Fruit fly (Drosophila melanogaster): ENCODE results near the gene CG8745.

Gene CG8745

dm6 chr3L:13904021-13904325 is 37.3 kb upstream of the CG8745 start:
- peak; percentile 34 for TF ChIP-seq CG8159 (tag; optimal IDR thresholded peaks at IDR 0.05)
- peak; percentile 12 for TF ChIP-seq CG14655 (GFP tag; optimal IDR thresholded peaks at IDR 0.05)
- TF ChIP-seq CG34367 (tag; optimal IDR thresholded peaks at IDR 0.05): no peak
- TF ChIP-seq CG8301 (tag; optimal IDR thresholded peaks at IDR 0.05): no peak
- no peak for TF ChIP-seq fd96Ca (GFP tag; IDR thresholded peaks at IDR 0.05)
- peak; percentile 27 for TF ChIP-seq CG9948 (tag; optimal IDR thresholded peaks at IDR 0.05)
- TF ChIP-seq D1 (tag; optimal IDR thresholded peaks at IDR 0.05): no peak
- no peak for TF ChIP-seq EcR (GFP tag; optimal IDR thresholded peaks at IDR 0.05)
- TF ChIP-seq CG17806 (tag; optimal IDR thresholded peaks at IDR 0.05): no peak
- no peak for TF ChIP-seq CG32121 (GFP tag; IDR thresholded peaks at IDR 0.05)
- TF ChIP-seq CG10348 (GFP tag; IDR thresholded peaks at IDR 0.05): no peak
- TF ChIP-seq CG4496 (GFP tag; IDR thresholded peaks at IDR 0.05): no peak
- no peak for TF ChIP-seq Pif1A (GFP tag; optimal IDR thresholded peaks at IDR 0.05)
- no peak for TF ChIP-seq CG13204 (GFP tag; optimal IDR thresholded peaks at IDR 0.05)
- no peak for TF ChIP-seq Snoo (tag; optimal IDR thresholded peaks at IDR 0.05)
- TF ChIP-seq Pif1B (GFP tag; optimal IDR thresholded peaks at IDR 0.05): no peak
- TF ChIP-seq CG12605 (GFP tag; IDR thresholded peaks at IDR 0.05): no peak
- TF ChIP-seq gl (tag; optimal IDR thresholded peaks at IDR 0.05): no peak
- no peak for TF ChIP-seq CG15710 (tag; optimal IDR thresholded peaks at IDR 0.05)
- no peak for TF ChIP-seq rn (GFP tag; IDR thresholded peaks at IDR 0.05)
- TF ChIP-seq Ets98B (GFP tag; IDR thresholded peaks at IDR 0.05): no peak

dm6 chr3L:13903186-13904020 is 36.7 kb upstream of the CG8745 start, which contains the start of gene dysc:
dysc (minus strand) TSS chr3L:13903236.
- TF ChIP-seq CG9948 (tag; optimal IDR thresholded peaks at IDR 0.05): peak; percentile 2
- no peak for TF ChIP-seq CG13204 (GFP tag; optimal IDR thresholded peaks at IDR 0.05)
- TF ChIP-seq CG14655 (GFP tag; optimal IDR thresholded peaks at IDR 0.05): no peak
- peak; percentile 21 for TF ChIP-seq CG15710 (tag; optimal IDR thresholded peaks at IDR 0.05)
- peak; percentile 53 for TF ChIP-seq CG8159 (tag; optimal IDR thresholded peaks at IDR 0.05)
- no peak for TF ChIP-seq CG17806 (tag; optimal IDR thresholded peaks at IDR 0.05)

- peak; percentile 48; the same call in 1 of the 3 replicates for TF ChIP-seq CG4496 (GFP tag; IDR thresholded peaks at IDR 0.05)
- no peak for TF ChIP-seq CG8159 (tag; optimal IDR thresholded peaks at IDR 0.05)
Measured at dm6 chr3L:13900635-13901034, 33.9 kb upstream of the CG8745 start.

- TF ChIP-seq rn (GFP tag; IDR thresholded peaks at IDR 0.05) (no peak), CG15710 (tag; optimal IDR thresholded peaks at IDR 0.05) (no peak), CG8159 (tag; optimal IDR thresholded peaks at IDR 0.05) (no peak), CG10348 (GFP tag; IDR thresholded peaks at IDR 0.05) (no peak), CG17806 (tag; optimal IDR thresholded peaks at IDR 0.05) (no peak), CG9948 (tag; optimal IDR thresholded peaks at IDR 0.05) (no peak), EcR (GFP tag; optimal IDR thresholded peaks at IDR 0.05) (no peak), CG8301 (tag; optimal IDR thresholded peaks at IDR 0.05) (no peak), fd96Ca (GFP tag; IDR thresholded peaks at IDR 0.05) (no peak)
Measured at dm6 chr3L:13887092-13887491, 20.4 kb upstream of the CG8745 start.

- TF ChIP-seq CG8301 (tag; optimal IDR thresholded peaks at IDR 0.05) (no peak), CG34367 (tag; optimal IDR thresholded peaks at IDR 0.05) (no peak), EcR (GFP tag; optimal IDR thresholded peaks at IDR 0.05) (no peak), CG14655 (GFP tag; optimal IDR thresholded peaks at IDR 0.05) (no peak), fd96Ca (GFP tag; IDR thresholded peaks at IDR 0.05) (no peak), CG12605 (GFP tag; IDR thresholded peaks at IDR 0.05) (no peak), CG17806 (tag; optimal IDR thresholded peaks at IDR 0.05) (no peak), CG8159 (tag; optimal IDR thresholded peaks at IDR 0.05) (no peak)
Measured at dm6 chr3L:13884460-13885056, 17.9 kb upstream of the CG8745 start.

- TF ChIP-seq rn (GFP tag; IDR thresholded peaks at IDR 0.05) (no peak), Ets98B (GFP tag; IDR thresholded peaks at IDR 0.05) (no peak), gl (tag; optimal IDR thresholded peaks at IDR 0.05) (no peak), CG34367 (tag; optimal IDR thresholded peaks at IDR 0.05) (no peak), fd96Ca (GFP tag; IDR thresholded peaks at IDR 0.05) (no peak), Pif1A (GFP tag; optimal IDR thresholded peaks at IDR 0.05) (no peak), Snoo (tag; optimal IDR thresholded peaks at IDR 0.05) (no peak), D1 (tag; optimal IDR thresholded peaks at IDR 0.05) (no peak), CG8301 (tag; optimal IDR thresholded peaks at IDR 0.05) (no peak), CG32121 (GFP tag; IDR thresholded peaks at IDR 0.05) (no peak), CG13204 (GFP tag; optimal IDR thresholded peaks at IDR 0.05) (no peak), CG12605 (GFP tag; IDR thresholded peaks at IDR 0.05) (no peak), CG17806 (tag; optimal IDR thresholded peaks at IDR 0.05) (no peak), CG14655 (GFP tag; optimal IDR thresholded peaks at IDR 0.05) (no peak), CG4496 (GFP tag; IDR thresholded peaks at IDR 0.05) (no peak), CG10348 (GFP tag; IDR thresholded peaks at IDR 0.05) (no peak), CG15710 (tag; optimal IDR thresholded peaks at IDR 0.05) (no peak), Pif1B (GFP tag; optimal IDR thresholded peaks at IDR 0.05) (no peak), CG9948 (tag; optimal IDR thresholded peaks at IDR 0.05) (no peak)
Measured at dm6 chr3L:13882532-13882931, 15.8 kb upstream of the CG8745 start.
